Worm (Caenorhabditis elegans) whole organism, L4 larva: ENCODE results near the gene srh-217.

Source experiments
- F10B5.3 ChIP-seq: sonication (generic microtip); optimal IDR thresholded peaks from 2 replicates; lab custom pipeline; 2016; ENCODE audit warnings: mild to moderate bottlenecking, missing genetic modification characterization, missing compliant biosample characterization
- F44E2.7 ChIP-seq: fragments of 200-800 bp; sonication (Bioruptor generic); IDR thresholded peaks from 2 replicates; pipeline ENCODE4 v2.1.2; 2022; ENCODE audit warnings: missing genetic modification characterization, missing compliant biosample characterization
- T20F7.1 ChIP-seq: fragments of 200-800 bp; sonication (Bioruptor generic); optimal IDR thresholded peaks from 2 replicates; lab custom pipeline; 2018; ENCODE audit warnings: mild to moderate bottlenecking, missing genetic modification characterization, missing compliant biosample characterization
- T26A8.4 ChIP-seq: fragments of 200-800 bp; sonication (Bioruptor generic); IDR thresholded peaks from 2 replicates; pipeline ENCODE4 v1.3.6; 2022; ENCODE audit warnings: missing genetic modification characterization, missing compliant biosample characterization
- ZK337.2 ChIP-seq: fragments of 200-800 bp; sonication (Bioruptor generic); IDR thresholded peaks from 2 replicates; pipeline ENCODE4 v1.3.6; 2022; ENCODE audit warnings: missing genetic modification reagents, missing genetic modification characterization, missing compliant biosample characterization
- aha-1 ChIP-seq: fragments of 150-350 bp; peaks from one replicate; lab custom pipeline; 2014; ENCODE audit warnings: missing biosample characterization, missing genetic modification characterization
- ama-1 ChIP-seq: fragments of 150-350 bp; optimal IDR thresholded peaks from 2 replicates; lab custom pipeline; 2014; ENCODE audit warnings: inconsistent platforms, mixed read lengths
- arid-1 ChIP-seq: fragments of 200-800 bp; sonication (Bioruptor generic); conservative IDR thresholded peaks from 2 replicates; pipeline ENCODE4 v1.3.6; 2022; ENCODE audit warnings: missing genetic modification reagents, missing genetic modification characterization, missing compliant biosample characterization
- ceh-20 ChIP-seq: fragments of 200-800 bp; sonication (Bioruptor generic); IDR thresholded peaks from 2 replicates; pipeline ENCODE4 v1.3.6; 2022; ENCODE audit warnings: missing genetic modification reagents, missing genetic modification characterization, missing compliant biosample characterization
- ceh-62 ChIP-seq: sonication (generic microtip); optimal IDR thresholded peaks from 2 replicates; lab custom pipeline; 2017; ENCODE audit warnings: missing biosample characterization, missing genetic modification characterization
- ctbp-1 ChIP-seq: fragments of 200-800 bp; sonication (Bioruptor generic); IDR thresholded peaks from 2 replicates; pipeline ENCODE4 v1.3.6; 2022; ENCODE audit warnings: missing genetic modification reagents, missing genetic modification characterization, missing compliant biosample characterization
- daf-16 ChIP-seq, 3 experiments: sonication (generic microtip); optimal IDR thresholded peaks; 2 replicates each; lab custom pipeline; 2016 to 2017; ENCODE audit warnings: missing genetic modification characterization in 3 of 3, missing genetic modification reagents in 3 of 3, mild to moderate bottlenecking in 2 of 3, missing compliant biosample characterization in 2 of 3, missing biosample characterization in 1 of 3, moderate library complexity in 1 of 3
- daf-8 ChIP-seq: fragments of 200-800 bp; sonication (Bioruptor generic); IDR thresholded peaks from 2 replicates; pipeline ENCODE4 v1.3.6; 2022; ENCODE audit warnings: missing genetic modification characterization, missing compliant biosample characterization
- dmd-6 ChIP-seq: fragments of 200-800 bp; sonication (Bioruptor generic); IDR thresholded peaks from 2 replicates; pipeline ENCODE4 v1.3.6; 2022; ENCODE audit warnings: missing genetic modification reagents, missing genetic modification characterization, missing compliant biosample characterization
- dmd-9 ChIP-seq: fragments of 200-800 bp; sonication (Bioruptor generic); IDR thresholded peaks from 2 replicates; pipeline ENCODE4 v1.3.6; 2022; ENCODE audit warnings: missing genetic modification reagents, missing genetic modification characterization, missing compliant biosample characterization
- dve-1 ChIP-seq: sonication (generic microtip); optimal IDR thresholded peaks from 2 replicates; lab custom pipeline; 2017; ENCODE audit warnings: antibody characterized with exemption, mild to moderate bottlenecking, missing genetic modification characterization, missing compliant biosample characterization; ENCODE audit not compliant: insufficient read depth
- fkh-10 ChIP-seq: fragments of 150-350 bp; optimal IDR thresholded peaks from 2 replicates; lab custom pipeline; 2014; ENCODE audit warnings: missing biosample characterization, missing genetic modification reagents, missing genetic modification characterization
- hlh-11 ChIP-seq: fragments of 200-800 bp; sonication (Bioruptor generic); optimal IDR thresholded peaks from 2 replicates; lab custom pipeline; 2018; ENCODE audit warnings: mild to moderate bottlenecking, missing genetic modification characterization, missing compliant biosample characterization
- hlh-30 ChIP-seq: sonication (generic microtip); optimal IDR thresholded peaks from 2 replicates; lab custom pipeline; 2017; ENCODE audit warnings: antibody characterized with exemption, mild to moderate bottlenecking, missing genetic modification characterization, missing compliant biosample characterization; ENCODE audit not compliant: insufficient read depth
- lim-7 ChIP-seq: fragments of 200-800 bp; sonication (Bioruptor generic); IDR thresholded peaks from 2 replicates; pipeline ENCODE4 v1.3.6; 2022; ENCODE audit warnings: missing genetic modification characterization, missing compliant biosample characterization
- lin-1 ChIP-seq: fragments of 200-800 bp; sonication (Bioruptor generic); IDR thresholded peaks from 2 replicates; pipeline ENCODE4 v1.3.6; 2022; ENCODE audit warnings: missing genetic modification reagents, missing genetic modification characterization, missing compliant biosample characterization
- lin-13 ChIP-seq: fragments of 150-350 bp; optimal IDR thresholded peaks from 2 replicates; lab custom pipeline; 2014; ENCODE audit warnings: missing biosample characterization, missing genetic modification reagents, missing genetic modification characterization
- lin-15B ChIP-seq: fragments of 150-350 bp; sonication (generic microtip); optimal IDR thresholded peaks from 3 replicates; lab custom pipeline; 2014; ENCODE audit warnings: missing biosample characterization, missing genetic modification characterization
- lin-38 ChIP-seq: fragments of 200-800 bp; sonication (Bioruptor generic); IDR thresholded peaks from 2 replicates; pipeline ENCODE4 v1.3.6; 2022; ENCODE audit warnings: missing genetic modification reagents, missing genetic modification characterization, missing compliant biosample characterization
- lir-3 ChIP-seq: sonication (generic microtip); optimal IDR thresholded peaks from 2 replicates; lab custom pipeline; 2016; ENCODE audit warnings: mild to moderate bottlenecking, missing genetic modification characterization, missing compliant biosample characterization
- mdt-29 ChIP-seq: fragments of 200-800 bp; sonication (Bioruptor generic); IDR thresholded peaks from 2 replicates; pipeline ENCODE4 v1.3.6; 2022; ENCODE audit warnings: missing genetic modification reagents, missing genetic modification characterization, missing compliant biosample characterization
- mes-2 ChIP-seq: sonication (generic microtip); optimal IDR thresholded peaks from 2 replicates; lab custom pipeline; 2016; ENCODE audit warnings: missing genotype, mild to moderate bottlenecking, missing genetic modification characterization, missing compliant biosample characterization; ENCODE audit not compliant: poor library complexity, severe bottlenecking
- mxl-2 ChIP-seq: fragments of 200-800 bp; sonication (Bioruptor generic); conservative IDR thresholded peaks from 2 replicates; pipeline ENCODE4 v1.3.6; 2022; ENCODE audit warnings: missing genetic modification reagents, missing genetic modification characterization, missing compliant biosample characterization
- nhr-10 ChIP-seq: fragments of 150-350 bp; optimal IDR thresholded peaks from 2 replicates; lab custom pipeline; 2014; ENCODE audit warnings: missing biosample characterization, missing genetic modification characterization
- nhr-25 ChIP-seq: sonication (generic microtip); optimal IDR thresholded peaks from 2 replicates; lab custom pipeline; 2017; ENCODE audit warnings: missing genetic modification characterization, mild to moderate bottlenecking, missing compliant biosample characterization, antibody characterized with exemption, moderate library complexity, borderline replicate concordance; ENCODE audit not compliant: insufficient read depth
- nhr-41 ChIP-seq: fragments of 200-800 bp; sonication (Bioruptor generic); IDR thresholded peaks from 2 replicates; pipeline ENCODE4 v1.3.6; 2022; ENCODE audit warnings: missing genetic modification reagents, missing genetic modification characterization, missing compliant biosample characterization
- nhr-6 ChIP-seq: fragments of 150-350 bp; optimal IDR thresholded peaks from 2 replicates; lab custom pipeline; 2014; ENCODE audit warnings: missing biosample characterization, missing genetic modification characterization
- nhr-76 ChIP-seq: fragments of 150-350 bp; optimal IDR thresholded peaks from 2 replicates; lab custom pipeline; 2014; ENCODE audit warnings: missing biosample characterization, missing genetic modification characterization
- nhr-77 ChIP-seq: fragments of 150-350 bp; optimal IDR thresholded peaks from 2 replicates; lab custom pipeline; 2014; ENCODE audit warnings: missing biosample characterization, missing genetic modification characterization
- php-3 ChIP-seq: fragments of 200-800 bp; sonication (Bioruptor generic); IDR thresholded peaks from 2 replicates; pipeline ENCODE4 v1.3.6; 2022; ENCODE audit warnings: missing genetic modification reagents, missing genetic modification characterization, missing compliant biosample characterization
- pqm-1 ChIP-seq: sonication (generic microtip); optimal IDR thresholded peaks from 2 replicates; lab custom pipeline; 2017; ENCODE audit warnings: missing biosample characterization, missing genetic modification characterization
- saeg-2 ChIP-seq: fragments of 200-800 bp; sonication (Bioruptor generic); IDR thresholded peaks from 2 replicates; pipeline ENCODE4 v1.3.6; 2022; ENCODE audit warnings: missing genetic modification reagents, missing genetic modification characterization, missing compliant biosample characterization
- sdz-12 ChIP-seq: fragments of 200-800 bp; sonication (Bioruptor generic); optimal IDR thresholded peaks from 2 replicates; lab custom pipeline; 2018; ENCODE audit warnings: mild to moderate bottlenecking, missing genetic modification characterization, missing compliant biosample characterization
- set-16 ChIP-seq: fragments of 200-800 bp; sonication (Bioruptor generic); IDR thresholded peaks from 2 replicates; pipeline ENCODE4 v1.3.6; 2022; ENCODE audit warnings: missing genetic modification reagents, missing genetic modification characterization, missing compliant biosample characterization
- skn-1 ChIP-seq: fragments of 150-350 bp; optimal IDR thresholded peaks from 2 replicates; lab custom pipeline; 2014; ENCODE audit warnings: missing biosample characterization, missing genetic modification characterization
- snpc-1.2 ChIP-seq: fragments of 200-800 bp; sonication (Bioruptor generic); IDR thresholded peaks from 2 replicates; pipeline ENCODE4 v1.3.6; 2022; ENCODE audit warnings: missing genetic modification reagents, missing genetic modification characterization, missing compliant biosample characterization
- tra-1 ChIP-seq: fragments of 200-800 bp; sonication (Bioruptor generic); IDR thresholded peaks from 2 replicates; pipeline ENCODE4 v1.3.6; 2022; ENCODE audit warnings: missing genetic modification reagents, missing genetic modification characterization, missing compliant biosample characterization
- unc-130 ChIP-seq: sonication (generic microtip); optimal IDR thresholded peaks from 2 replicates; lab custom pipeline; 2016; ENCODE audit warnings: missing genetic modification reagents, missing genetic modification characterization, missing compliant biosample characterization
- zfp-2 ChIP-seq: sonication (generic microtip); optimal IDR thresholded peaks from 2 replicates; lab custom pipeline; 2016; ENCODE audit warnings: mild to moderate bottlenecking, missing genetic modification characterization, missing compliant biosample characterization
- zfp-3 ChIP-seq: fragments of 200-800 bp; sonication (Bioruptor generic); conservative IDR thresholded peaks from 2 replicates; pipeline ENCODE4 v1.3.6; 2022; ENCODE audit warnings: missing genetic modification reagents, missing genetic modification characterization, missing compliant biosample characterization
- zip-2 ChIP-seq: fragments of 150-350 bp; optimal IDR thresholded peaks from 2 replicates; lab custom pipeline; 2014; ENCODE audit warnings: missing biosample characterization, missing genetic modification characterization

Gene srh-217

DNA sequence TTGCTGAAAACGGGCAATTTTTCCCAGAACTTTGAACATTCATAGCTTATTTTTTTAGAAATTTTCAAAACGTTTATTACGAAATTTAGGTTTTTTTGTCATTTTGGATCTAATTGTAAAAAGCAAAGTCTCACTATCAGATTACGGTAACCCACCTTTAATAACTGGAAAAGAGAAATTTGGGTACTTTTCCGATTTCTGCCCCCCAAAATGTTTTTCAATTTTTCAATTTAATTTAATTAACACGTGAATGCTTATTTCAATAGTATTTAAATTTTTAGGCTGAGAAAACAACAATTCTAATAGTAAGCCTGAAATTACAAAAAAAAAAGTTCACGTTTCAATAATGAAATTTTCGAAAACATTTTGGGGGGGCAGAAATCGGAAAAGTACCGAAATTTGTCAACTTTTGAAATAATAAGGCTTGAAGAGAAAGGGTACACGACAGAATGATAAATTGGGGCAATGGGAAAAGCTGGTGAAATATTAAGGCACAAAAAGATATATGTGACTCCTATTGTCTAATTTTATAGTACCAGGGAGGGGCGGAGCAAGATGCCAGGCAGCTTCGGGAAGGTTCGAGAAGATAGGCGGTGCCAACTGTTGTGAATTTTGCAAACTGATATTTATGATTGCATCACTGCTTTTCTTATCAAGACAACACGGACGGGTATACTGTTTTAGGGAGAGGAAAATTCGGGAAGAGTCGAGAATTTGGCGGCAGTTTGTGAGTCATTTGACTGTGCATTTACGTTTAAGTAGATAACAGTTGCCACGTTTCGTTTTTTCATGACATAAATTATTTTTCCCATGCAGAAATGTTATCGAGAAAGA, 31.1 kb downstream of the srh-217 start, which contains the start of gene F19B2.5 (continued):
- no peak for TF ChIP-seq arid-1 (GFP tag; lab: Robert Waterston, UW)
- TF ChIP-seq php-3 (GFP tag; lab: Robert Waterston, UW): peak; percentile 97
- TF ChIP-seq T20F7.1 (GFP tag; lab: Kevin White, UChicago): peak; percentile 49
- TF ChIP-seq saeg-2 (GFP tag; lab: Robert Waterston, UW): peak; percentile 87; the same call in 1 of the 2 replicates
- peak; percentile 69 for TF ChIP-seq hlh-30 (tag; lab: Kevin White, UChicago)
- peak; percentile 25 for TF ChIP-seq nhr-6
- TF ChIP-seq zip-2: no peak
- peak; percentile 89 for TF ChIP-seq ceh-20
- TF ChIP-seq zfp-3 (GFP tag; lab: Robert Waterston, UW): peak; percentile 73; the same call in 1 of the 2 replicates
- TF ChIP-seq nhr-25 (tag; lab: Kevin White, UChicago): no peak
- 0 out of 2 replicates have a peak, but pooled peaks have one; percentile 73 for TF ChIP-seq F44E2.7
- peak; percentile 92 for TF ChIP-seq aha-1 (tag; lab: Kevin White, UChicago)
- TF ChIP-seq unc-130 (GFP tag; lab: Kevin White, UChicago): no peak
- no peak for TF ChIP-seq F10B5.3 (tag; lab: Kevin White, UChicago)
- TF ChIP-seq skn-1: no peak
- TF ChIP-seq nhr-41 (GFP tag; lab: Robert Waterston, UW): 0 out of 2 replicates have a peak, but pooled peaks have one; percentile 40
- TF ChIP-seq fkh-10 (GFP tag; lab: Kevin White, UChicago): no peak
- peak; percentile 88 for TF ChIP-seq hlh-11
- TF ChIP-seq mxl-2: no peak
- TF ChIP-seq lin-13 (GFP tag; lab: Kevin White, UChicago): no peak
- TF ChIP-seq mdt-29 (GFP tag; lab: Robert Waterston, UW): peak; percentile 100
- peak; percentile 49; the same call in 1 of the 2 replicates for TF ChIP-seq dmd-9
- TF ChIP-seq daf-8 (GFP tag; lab: Robert Waterston, UW): no peak
- no peak for TF ChIP-seq ceh-62 (tag; lab: Kevin White, UChicago)
- TF ChIP-seq lin-15B (tag; lab: Kevin White, UChicago): no peak
- TF ChIP-seq pqm-1: peak; percentile 11
- peak; percentile 74 for TF ChIP-seq T26A8.4 (GFP tag; lab: Robert Waterston, UW)
- peak; percentile 97 for TF ChIP-seq dve-1 (tag; lab: Kevin White, UChicago)
- TF ChIP-seq sdz-12 (GFP tag; lab: Kevin White, UChicago): no peak
- no peak for TF ChIP-seq nhr-76
- no peak for TF ChIP-seq mes-2 (tag; lab: Kevin White, UChicago)
- peak; percentile 49 for TF ChIP-seq nhr-77 (tag; lab: Kevin White, UChicago)
- TF ChIP-seq set-16 (GFP tag; lab: Robert Waterston, UW): no peak; the same call in none of the 2 replicates
- no peak for TF ChIP-seq nhr-10 (tag; lab: Kevin White, UChicago)
- TF ChIP-seq zfp-2 (tag; lab: Kevin White, UChicago): no peak
- no peak; the same call in 1 of the 2 replicates for TF ChIP-seq lin-38 (GFP tag; lab: Robert Waterston, UW)

DNA sequence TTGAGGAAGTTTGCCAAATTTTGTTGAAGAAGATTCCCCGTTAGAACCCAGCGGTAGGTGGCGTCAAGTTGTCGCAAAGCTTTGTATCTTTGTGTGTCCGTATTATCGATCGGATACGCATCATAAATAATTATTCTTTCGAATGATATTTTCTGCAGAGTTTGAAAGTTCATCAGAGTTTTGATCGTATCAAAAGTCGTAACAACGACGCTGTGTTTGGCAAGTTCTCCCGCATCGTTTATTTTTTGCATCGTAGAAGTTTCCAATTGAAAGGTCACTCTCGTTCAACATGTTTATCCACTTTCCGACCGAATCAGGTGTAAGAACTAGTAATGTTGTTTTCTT, 32.3 kb downstream of the srh-217 start:
- peak; percentile 22; the same call in 1 of the 2 replicates for TF ChIP-seq tra-1 (GFP tag; lab: Robert Waterston, UW)
- no peak for TF ChIP-seq lir-3 (tag; lab: Kevin White, UChicago)
- 0 out of 2 replicates have a peak, but pooled peaks have one; percentile 10 for TF ChIP-seq ctbp-1
- peak; percentile 90 for TF ChIP-seq zfp-3 (GFP tag; lab: Robert Waterston, UW)
- TF ChIP-seq lim-7: 0 out of 2 replicates have a peak, but pooled peaks have one; percentile 23
- peak; percentile 65 for TF ChIP-seq ama-1
- peak; percentile 46; the same call in 1 of the 2 replicates for TF ChIP-seq lin-1 (GFP tag; lab: Robert Waterston, UW)
- TF ChIP-seq mes-2 (tag; lab: Kevin White, UChicago): peak; percentile 18
- peak; percentile 8 for TF ChIP-seq lin-38 (GFP tag; lab: Robert Waterston, UW)
- peak; percentile 38 for TF ChIP-seq aha-1 (tag; lab: Kevin White, UChicago)
- 0 out of 2 replicates have a peak, but pooled peaks have one; percentile 28 for TF ChIP-seq php-3 (GFP tag; lab: Robert Waterston, UW)
- no peak for TF ChIP-seq snpc-1.2
- TF ChIP-seq daf-16 (GFP tag; optimal IDR thresholded peaks at IDR 0.05; lab: Kevin White, UChicago): no peak
- TF ChIP-seq daf-16 (tag; optimal IDR thresholded peaks at IDR 0.05; lab: Kevin White, UChicago): peak; percentile 51
- TF ChIP-seq hlh-11: no peak
- TF ChIP-seq ZK337.2 (GFP tag; lab: Robert Waterston, UW): 0 out of 2 replicates have a peak, but pooled peaks have one; percentile 22
- TF ChIP-seq saeg-2 (GFP tag; lab: Robert Waterston, UW): peak; percentile 56; the same call in 1 of the 2 replicates
- peak; percentile 31 for TF ChIP-seq dve-1 (tag; lab: Kevin White, UChicago)
- TF ChIP-seq nhr-10 (tag; lab: Kevin White, UChicago): peak; percentile 7
- TF ChIP-seq nhr-25 (tag; lab: Kevin White, UChicago): no peak
- peak; percentile 16; the same call in 1 of the 2 replicates for TF ChIP-seq dmd-6 (GFP tag; lab: Robert Waterston, UW)
